Fruit fly (Drosophila melanogaster) whole organism, embryonic: Measurements from ENCODE around the gene RhoGAP93B.

Source experiments
- CG10366 ChIP-seq: fragments of 200-800 bp; sonication (Bioruptor generic); IDR thresholded peaks from 2 replicates; pipeline ENCODE4 v1.3.6; 2022; ENCODE audit warnings: missing biosample characterization, missing genetic modification characterization
- CG10959 ChIP-seq: fragments of 200-800 bp; sonication (Bioruptor generic); IDR thresholded peaks from 2 replicates; pipeline ENCODE4 v1.3.6; 2022; ENCODE audit warnings: missing biosample characterization, missing genetic modification characterization
- CG12769 ChIP-seq: fragments of 200-800 bp; sonication (Bioruptor generic); optimal IDR thresholded peaks from 2 replicates; lab custom pipeline; 2019; ENCODE audit warnings: missing biosample characterization, mild to moderate bottlenecking, missing genetic modification characterization, moderate library complexity
- CG17328 ChIP-seq: fragments of 200-800 bp; sonication (Bioruptor generic); IDR thresholded peaks from 2 replicates; pipeline ENCODE4 v1.3.6; 2022; ENCODE audit warnings: missing biosample characterization, missing genetic modification characterization
- CG2889 ChIP-seq: fragments of 200-800 bp; sonication (Bioruptor generic); IDR thresholded peaks from 3 replicates; pipeline ENCODE4 v1.3.6; 2022; ENCODE audit warnings: missing biosample characterization, missing genetic modification characterization
- CG30403 ChIP-seq: fragments of 200-800 bp; sonication (Bioruptor generic); optimal IDR thresholded peaks from 3 replicates; lab custom pipeline; 2016; ENCODE audit warnings: missing biosample characterization, missing genetic modification characterization
- CG33213 ChIP-seq: fragments of 200-800 bp; sonication (Bioruptor generic); optimal IDR thresholded peaks from 3 replicates; lab custom pipeline; 2016; ENCODE audit warnings: missing biosample characterization, missing genetic modification characterization
- CG34224 ChIP-seq: fragments of 200-800 bp; sonication (Bioruptor generic); IDR thresholded peaks from 3 replicates; pipeline ENCODE4 v1.3.6; 2022; ENCODE audit warnings: missing biosample characterization, missing genetic modification characterization; ENCODE audit not compliant: partially characterized antibody
- CG34376 ChIP-seq: fragments of 200-800 bp; sonication (Bioruptor generic); optimal IDR thresholded peaks from 2 replicates; lab custom pipeline; 2018; ENCODE audit warnings: missing biosample characterization, mild to moderate bottlenecking, missing genetic modification characterization
- CG34422 ChIP-seq: fragments of 200-800 bp; sonication (Bioruptor generic); IDR thresholded peaks from 3 replicates; pipeline ENCODE4 v1.3.6; 2022; ENCODE audit warnings: missing biosample characterization, missing genetic modification characterization
- CG3838 ChIP-seq: fragments of 200-800 bp; sonication (Bioruptor generic); optimal IDR thresholded peaks from 3 replicates; lab custom pipeline; 2016; ENCODE audit warnings: missing biosample characterization, missing genetic modification characterization
- CG4707 ChIP-seq: fragments of 200-800 bp; sonication (Bioruptor generic); optimal IDR thresholded peaks from 2 replicates; lab custom pipeline; 2018; ENCODE audit warnings: missing biosample characterization, mild to moderate bottlenecking, missing genetic modification characterization, moderate library complexity
- CG4730 ChIP-seq: fragments of 200-800 bp; sonication (Bioruptor generic); IDR thresholded peaks from 2 replicates; pipeline ENCODE4 v1.3.6; 2022; ENCODE audit warnings: missing biosample characterization, missing genetic modification characterization
- CG6791 ChIP-seq: fragments of 200-800 bp; sonication (Bioruptor generic); IDR thresholded peaks from 3 replicates; pipeline ENCODE4 v1.3.6; 2022; ENCODE audit warnings: missing biosample characterization, missing genetic modification characterization; ENCODE audit not compliant: partially characterized antibody
- CG6813 ChIP-seq: fragments of 200-800 bp; sonication (Bioruptor generic); optimal IDR thresholded peaks from 2 replicates; lab custom pipeline; 2017; ENCODE audit warnings: missing biosample characterization, missing genetic modification characterization, mild to moderate bottlenecking, moderate library complexity, missing genetic modification reagents
- CG8478 ChIP-seq: fragments of >200 bp; optimal IDR thresholded peaks from 2 replicates; lab custom pipeline; 2018
- CG9876 ChIP-seq: fragments of 200-800 bp; sonication (Bioruptor generic); optimal IDR thresholded peaks from 2 replicates; lab custom pipeline; 2016; ENCODE audit warnings: missing biosample characterization, missing genetic modification characterization
- CoRest ChIP-seq: fragments of 200-800 bp; sonication (Bioruptor generic); optimal IDR thresholded peaks from 3 replicates; lab custom pipeline; 2018; ENCODE audit warnings: missing biosample characterization, mild to moderate bottlenecking, missing genetic modification characterization, moderate library complexity
- D ChIP-seq, 2 experiments: fragments of 200-800 bp in 1 of 2; fragments of >200 bp in 1 of 2; sonication (Bioruptor generic) in 1 of 2; optimal IDR thresholded peaks; 2 replicates in 1 of 2; 3 replicates in 1 of 2; lab custom pipeline; 2017; ENCODE audit warnings: mild to moderate bottlenecking in 1 of 2, missing biosample characterization in 1 of 2, missing genetic modification characterization in 1 of 2, missing genetic modification reagents in 1 of 2
- Dip2 ChIP-seq: fragments of 200-800 bp; sonication (Bioruptor generic); IDR thresholded peaks from 2 replicates; pipeline ENCODE4 v1.3.6; 2022; ENCODE audit warnings: missing biosample characterization, missing genetic modification characterization
- Drgx ChIP-seq: fragments of 200-800 bp; sonication (Bioruptor generic); IDR thresholded peaks from 2 replicates; pipeline ENCODE4 v1.3.6; 2022; ENCODE audit warnings: missing biosample characterization, missing genetic modification characterization
- HLH54F ChIP-seq: fragments of 200-800 bp; sonication (Bioruptor generic); optimal IDR thresholded peaks from 3 replicates; lab custom pipeline; 2016; ENCODE audit warnings: missing biosample characterization, missing genetic modification characterization
- Hand ChIP-seq: fragments of 200-800 bp; sonication (Bioruptor generic); optimal IDR thresholded peaks from 2 replicates; lab custom pipeline; 2017; ENCODE audit warnings: mild to moderate bottlenecking, missing biosample characterization, missing genetic modification reagents, missing genetic modification characterization
- MBD-R2 ChIP-seq: fragments of 200-800 bp; sonication (Bioruptor generic); IDR thresholded peaks from 2 replicates; pipeline ENCODE4 v1.3.6; 2022; ENCODE audit warnings: missing biosample characterization, missing genetic modification characterization
- MTF-1 ChIP-seq: fragments of 200-800 bp; sonication (Bioruptor generic); optimal IDR thresholded peaks from 2 replicates; lab custom pipeline; 2018; ENCODE audit warnings: missing biosample characterization, mild to moderate bottlenecking, missing genetic modification characterization, borderline replicate concordance
- Med ChIP-seq: fragments of 200-800 bp; sonication (Bioruptor generic); peaks from one replicate; lab custom pipeline; 2016; ENCODE audit warnings: missing biosample characterization, missing genetic modification characterization, mild to moderate bottlenecking, inconsistent platforms, moderate library complexity
- Myb ChIP-seq: fragments of 200-800 bp; sonication (Bioruptor generic); optimal IDR thresholded peaks from 2 replicates; lab custom pipeline; 2016; ENCODE audit warnings: missing biosample characterization, missing genetic modification characterization
- Pdp1 ChIP-seq, 2 experiments: fragments of 200-800 bp; sonication (Bioruptor generic); optimal IDR thresholded peaks; 3 replicates each; lab custom pipeline; 2016; ENCODE audit warnings: missing biosample characterization in 2 of 2, missing genetic modification characterization in 2 of 2, mild to moderate bottlenecking in 1 of 2, moderate library complexity in 1 of 2
- Vsx1 ChIP-seq: fragments of 200-800 bp; sonication (Bioruptor generic); optimal IDR thresholded peaks from 2 replicates; lab custom pipeline; 2017; ENCODE audit warnings: missing biosample characterization, mild to moderate bottlenecking, missing genetic modification characterization, missing genetic modification reagents
- Xrp1 ChIP-seq: fragments of 200-800 bp; sonication (Bioruptor generic); IDR thresholded peaks from 2 replicates; pipeline ENCODE4 v1.3.6; 2022; ENCODE audit warnings: missing biosample characterization, missing genetic modification characterization
- al ChIP-seq: fragments of 200-800 bp; sonication (Bioruptor generic); IDR thresholded peaks from 2 replicates; pipeline ENCODE4 v1.3.6; 2022; ENCODE audit warnings: missing biosample characterization, missing genetic modification characterization
- caup ChIP-seq: fragments of 200-800 bp; sonication (Bioruptor generic); optimal IDR thresholded peaks from 3 replicates; lab custom pipeline; 2017; ENCODE audit warnings: missing biosample characterization, mild to moderate bottlenecking, missing genetic modification characterization, moderate library complexity; ENCODE audit not compliant: severe bottlenecking
- ci ChIP-seq: fragments of 200-800 bp; sonication (Bioruptor generic); IDR thresholded peaks from 3 replicates; pipeline ENCODE4 v1.3.6; 2022; ENCODE audit warnings: missing biosample characterization, missing genetic modification characterization
- dimm ChIP-seq: fragments of 200-800 bp; sonication (Bioruptor generic); IDR thresholded peaks from 2 replicates; pipeline ENCODE4 v1.3.6; 2022; ENCODE audit warnings: missing biosample characterization, missing genetic modification characterization
- dm ChIP-seq: fragments of 200-800 bp; sonication (Bioruptor generic); optimal IDR thresholded peaks from 3 replicates; lab custom pipeline; 2016; ENCODE audit warnings: missing biosample characterization, missing genetic modification characterization
- fd64A ChIP-seq: fragments of 200-800 bp; sonication (Bioruptor generic); optimal IDR thresholded peaks from 3 replicates; lab custom pipeline; 2018; ENCODE audit warnings: missing biosample characterization, mild to moderate bottlenecking, missing genetic modification characterization
- nom ChIP-seq: fragments of 200-800 bp; sonication (Bioruptor generic); optimal IDR thresholded peaks from 2 replicates; lab custom pipeline; 2017; ENCODE audit warnings: missing biosample characterization, missing genetic modification characterization, mild to moderate bottlenecking, moderate library complexity, missing genetic modification reagents
- odd ChIP-seq: fragments of 200-800 bp; sonication (Bioruptor generic); optimal IDR thresholded peaks from 2 replicates; lab custom pipeline; 2017; ENCODE audit warnings: missing biosample characterization, mild to moderate bottlenecking, missing genetic modification characterization
- org-1 ChIP-seq: fragments of 200-800 bp; sonication (Bioruptor generic); optimal IDR thresholded peaks from 2 replicates; lab custom pipeline; 2017; ENCODE audit warnings: missing biosample characterization, missing genetic modification characterization
- phol ChIP-seq: fragments of 200-800 bp; sonication (Bioruptor generic); optimal IDR thresholded peaks from 3 replicates; lab custom pipeline; 2018; ENCODE audit warnings: missing biosample characterization, mild to moderate bottlenecking, missing genetic modification characterization, moderate library complexity
- sd ChIP-seq: fragments of 200-800 bp; sonication (Bioruptor generic); optimal IDR thresholded peaks from 3 replicates; lab custom pipeline; 2018; ENCODE audit warnings: missing biosample characterization, mild to moderate bottlenecking, missing genetic modification characterization, moderate library complexity
- sens ChIP-seq: fragments of 200-800 bp; sonication (Bioruptor generic); peaks from one replicate; lab custom pipeline; 2016; ENCODE audit warnings: missing biosample characterization, missing genetic modification characterization
- sim ChIP-seq: fragments of 200-800 bp; sonication (Bioruptor generic); IDR thresholded peaks from 2 replicates; pipeline ENCODE4 v1.3.6; 2022; ENCODE audit warnings: missing biosample characterization, missing genetic modification characterization
- so ChIP-seq: fragments of 200-800 bp; sonication (Bioruptor generic); IDR thresholded peaks from 3 replicates; pipeline ENCODE4 v1.3.6; 2022; ENCODE audit warnings: missing biosample characterization, missing genetic modification characterization
- tap ChIP-seq: fragments of 200-800 bp; optimal IDR thresholded peaks from 3 replicates; lab custom pipeline; 2019; ENCODE audit warnings: missing biosample characterization, mild to moderate bottlenecking, missing genetic modification characterization, moderate library complexity
- yki ChIP-seq: fragments of >200 bp; optimal IDR thresholded peaks from 3 replicates; lab custom pipeline; 2018
- zfh2 ChIP-seq: fragments of 200-800 bp; sonication (Bioruptor generic); optimal IDR thresholded peaks from 2 replicates; lab custom pipeline; 2016; ENCODE audit warnings: missing biosample characterization, missing genetic modification characterization

The RhoGAP93B gene

DNA sequence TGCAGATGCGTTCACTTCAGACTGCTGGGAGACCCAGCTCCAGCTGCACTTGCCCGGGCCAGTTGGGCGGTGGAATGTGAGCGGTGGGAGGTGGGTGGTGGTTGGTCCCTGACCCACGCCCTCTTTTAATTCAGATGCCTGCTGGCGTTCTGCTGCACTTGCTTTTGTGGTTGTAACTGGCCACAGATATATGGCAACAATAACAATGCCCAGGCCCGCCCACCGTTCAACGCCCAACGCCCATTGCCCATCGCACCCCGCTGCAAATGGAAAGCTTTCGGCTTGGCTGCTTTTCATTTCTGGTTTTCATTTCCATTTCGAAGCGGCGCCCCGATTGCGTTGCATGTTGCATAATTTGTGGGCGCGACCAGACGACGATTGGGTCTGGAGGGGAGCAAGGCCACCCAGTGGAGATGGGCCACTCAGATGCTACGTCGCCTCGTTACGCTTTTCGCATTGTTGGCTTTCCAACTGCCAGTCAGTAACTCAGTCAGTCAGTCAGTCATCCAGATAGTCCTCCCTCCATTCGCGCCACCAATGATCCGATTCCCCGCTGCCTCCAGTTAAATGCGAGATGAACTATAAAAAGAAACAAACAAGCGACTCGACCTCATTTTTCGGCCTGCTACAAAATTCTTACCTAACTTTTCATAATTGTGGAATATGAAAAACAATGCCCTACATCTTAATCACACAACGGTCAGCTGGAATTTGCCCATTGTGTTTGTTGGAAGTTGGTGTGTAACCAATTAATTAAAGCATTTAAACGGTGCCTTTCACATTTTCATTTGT, 7.2 kb downstream of the RhoGAP93B start (continued):
- TF ChIP-seq CG33213 (GFP tag; lab: Kevin White, UChicago), result no peak
- TF ChIP-seq CG10959 (GFP tag; lab: Robert Waterston, UW), result no peak
- no peak for TF ChIP-seq HLH54F (GFP tag; lab: Kevin White, UChicago)
- no peak for TF ChIP-seq CG4707 (GFP tag; lab: Kevin White, UChicago)
- no peak for TF ChIP-seq Myb (GFP tag; lab: Kevin White, UChicago)
- 0 out of 3 replicates have a peak, but pooled peaks have one; percentile 36 for TF ChIP-seq ci
- peak; percentile 7 for TF ChIP-seq sd (tag; lab: Kevin White, UChicago)
- peak in 1 of 2 experiments; percentile 80 for TF ChIP-seq Pdp1 (GFP tag; optimal IDR thresholded peaks at IDR 0.05; lab: Kevin White, UChicago)
- no peak for TF ChIP-seq Vsx1 (GFP tag; lab: Kevin White, UChicago)
- no peak for TF ChIP-seq CG34422 (GFP tag; lab: Robert Waterston, UW)
- TF ChIP-seq org-1 (GFP tag; lab: Kevin White, UChicago), result no peak
- peak; percentile 51 for TF ChIP-seq CG12769 (tag; lab: Kevin White, UChicago)
- no peak for TF ChIP-seq phol (tag; lab: Kevin White, UChicago)
- TF ChIP-seq Med, result peak; percentile 51

dm6 chr3R:21089416-21089815, 8.2 kb downstream of the RhoGAP93B start:
- TF ChIP-seq Drgx (GFP tag; lab: Robert Waterston, UW) (peak; percentile 52; the same call in 1 of the 2 replicates), CG9876 (GFP tag; lab: Kevin White, UChicago) (no peak), Hand (no peak), Xrp1 (0 out of 2 replicates have a peak, but pooled peaks have one; percentile 12), CG34224 (no peak), CoRest (tag; lab: Kevin White, UChicago) (no peak), zfh2 (GFP tag; lab: Kevin White, UChicago) (no peak), CG34376 (no peak), fd64A (GFP tag; lab: Kevin White, UChicago) (no peak), sens (GFP tag; lab: Kevin White, UChicago) (peak; percentile 24), CG8478 (lab: Kevin White, UChicago) (no peak), nom (GFP tag; lab: Kevin White, UChicago) (peak; percentile 6), CG6791 (GFP tag; lab: Robert Waterston, UW) (no peak), CG3838 (no peak), CG4730 (no peak), dimm (no peak), odd (no peak), CG17328 (GFP tag; lab: Robert Waterston, UW) (no peak), MTF-1 (no peak), sim (GFP tag; lab: Robert Waterston, UW) (no peak)

dm6 chr3R:21084979-21085378, 12.6 kb downstream of the RhoGAP93B start:
- TF ChIP-seq Dip2 (GFP tag; lab: Robert Waterston, UW), result no peak
- no peak for TF ChIP-seq yki (lab: Kevin White, UChicago)
- TF ChIP-seq CG10366 (GFP tag; lab: Robert Waterston, UW), result no peak
- TF ChIP-seq MBD-R2 (GFP tag; lab: Robert Waterston, UW), result no peak
- TF ChIP-seq dm, result no peak
- no peak for TF ChIP-seq caup (GFP tag; lab: Kevin White, UChicago)
- no peak for TF ChIP-seq tap (tag; lab: Kevin White, UChicago)
- TF ChIP-seq CG30403 (GFP tag; lab: Kevin White, UChicago), result no peak
- TF ChIP-seq CG2889 (GFP tag; lab: Robert Waterston, UW), result no peak
- TF ChIP-seq D (optimal IDR thresholded peaks at IDR 0.05; lab: Kevin White, UChicago), result no peak
- no peak for TF ChIP-seq D (GFP tag; optimal IDR thresholded peaks at IDR 0.05; lab: Kevin White, UChicago)
- TF ChIP-seq Myb (GFP tag; lab: Kevin White, UChicago), result no peak
- TF ChIP-seq so (GFP tag; lab: Robert Waterston, UW), result no peak
- TF ChIP-seq CG6813, result no peak
- TF ChIP-seq al (GFP tag; lab: Robert Waterston, UW), result no peak
